Fruit fly (Drosophila melanogaster): ENCODE results near the gene SA1.

DNA sequence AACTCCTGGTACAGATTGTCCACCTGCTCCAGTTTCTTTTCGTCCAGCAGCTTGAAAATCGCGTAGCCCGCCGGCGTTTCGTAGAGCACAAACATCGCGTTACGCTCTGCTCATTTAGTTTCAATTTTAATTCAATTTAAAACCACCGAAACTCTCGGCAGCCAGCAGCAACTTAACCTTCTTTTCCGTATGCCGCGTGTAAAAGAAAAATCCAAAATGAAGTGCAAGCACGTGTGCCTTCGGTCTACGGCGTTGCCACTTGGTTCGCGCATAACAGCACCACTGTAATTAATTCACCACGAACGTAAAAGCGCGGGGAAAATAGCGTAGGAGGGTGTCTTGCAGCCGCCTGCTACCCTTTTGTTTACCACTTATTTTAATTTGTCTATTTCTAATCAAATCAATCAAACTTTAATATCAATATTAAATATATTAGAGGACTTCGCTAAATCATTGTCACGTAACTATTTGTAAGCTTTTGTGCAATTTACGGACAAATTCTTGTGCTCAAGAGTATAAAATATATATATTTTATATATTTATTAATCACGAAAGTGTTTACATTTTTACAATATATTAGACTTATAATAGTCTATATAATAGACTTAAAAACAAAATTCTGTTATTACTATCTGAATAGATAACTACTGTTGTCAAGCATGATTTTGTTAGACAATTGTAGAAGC is 31.6 kb upstream of the SA1 start, which contains the start of gene nop5:
- TF ChIP-seq CG8478 (optimal IDR thresholded peaks at IDR 0.05) (no peak), CTCF (optimal IDR thresholded peaks at IDR 0.05) (peak in 1 of 2 experiments; percentile 24)
